Fruit fly (Drosophila melanogaster): ENCODE data around the gene Pak3.

Pak3 gene

dm6 chr3R:16442937-16443336 lies 10.7 kb downstream of the Pak3 start, which contains the start of the genes Ttc1 and CG14882 (continued):
- TF ChIP-seq CG18011 (GFP tag; optimal IDR thresholded peaks at IDR 0.05): peak; percentile 82
- no peak for TF ChIP-seq Neu2 (GFP tag; optimal IDR thresholded peaks at IDR 0.05; ENCODE audit: borderline replicate concordance)
- TF ChIP-seq crc (GFP tag; optimal IDR thresholded peaks at IDR 0.05): peak; percentile 61
- peak; percentile 33 for TF ChIP-seq Sry-β (GFP tag; optimal IDR thresholded peaks at IDR 0.05)
- peak; percentile 84 for TF ChIP-seq CG12155 (GFP tag; optimal IDR thresholded peaks at IDR 0.05)
- TF ChIP-seq CG42726 (GFP tag; IDR thresholded peaks at IDR 0.05; ENCODE audit: partially characterized antibody): no peak
- peak; percentile 91 for TF ChIP-seq otp (GFP tag; IDR thresholded peaks at IDR 0.05)
- peak; percentile 51; the same call in 1 of the 2 replicates for TF ChIP-seq amos (GFP tag; IDR thresholded peaks at IDR 0.05; ENCODE audit: partially characterized antibody)
- no peak for TF ChIP-seq D19A (tag; optimal IDR thresholded peaks at IDR 0.05)
- TF ChIP-seq CG13624 (GFP tag; optimal IDR thresholded peaks at IDR 0.05): peak; percentile 93
- TF ChIP-seq CG7928 (GFP tag; optimal IDR thresholded peaks at IDR 0.05): peak; percentile 7
- no peak for TF ChIP-seq Tbp (GFP tag; optimal IDR thresholded peaks at IDR 0.05)
- TF ChIP-seq CG14050 (GFP tag; IDR thresholded peaks at IDR 0.05): peak; percentile 92
- peak; percentile 84 for TF ChIP-seq mam (GFP tag; optimal IDR thresholded peaks at IDR 0.05)
- TF ChIP-seq nau (GFP tag; optimal IDR thresholded peaks at IDR 0.05): no peak
- TF ChIP-seq sd (tag; optimal IDR thresholded peaks at IDR 0.05): no peak
- no peak; the same call in 1 of the 2 replicates for TF ChIP-seq ro (GFP tag; IDR thresholded peaks at IDR 0.05)
- TF ChIP-seq Xrp1 (GFP tag; IDR thresholded peaks at IDR 0.05): peak; percentile 77
- peak; percentile 48 for TF ChIP-seq CG15696 (tag; optimal IDR thresholded peaks at IDR 0.05)
- no peak; the same call in 1 of the 2 replicates for TF ChIP-seq CG14667 (GFP tag; IDR thresholded peaks at IDR 0.05)
- peak; percentile 44 for TF ChIP-seq CG9876 (GFP tag; optimal IDR thresholded peaks at IDR 0.05)
- TF ChIP-seq CG7963 (GFP tag; IDR thresholded peaks at IDR 0.05; ENCODE audit: partially characterized antibody): 0 out of 3 replicates have a peak, but pooled peaks have one; percentile 33
- peak; percentile 70 for TF ChIP-seq CG10543 (GFP tag; optimal IDR thresholded peaks at IDR 0.05)
- TF ChIP-seq chm (GFP tag; IDR thresholded peaks at IDR 0.05): peak; percentile 25; the same call in 1 of the 2 replicates
- peak; percentile 93 for TF ChIP-seq CG12659 (GFP tag; optimal IDR thresholded peaks at IDR 0.05)
- peak; percentile 83 for TF ChIP-seq caup (GFP tag; optimal IDR thresholded peaks at IDR 0.05; ENCODE audit: severe bottlenecking)
- no peak for TF ChIP-seq Hr78 (GFP tag; optimal IDR thresholded peaks at IDR 0.05)
- TF ChIP-seq CG12744 (GFP tag; optimal IDR thresholded peaks at IDR 0.05): peak; percentile 77
- TF ChIP-seq abd-A (tag; optimal IDR thresholded peaks at IDR 0.05): no peak
- no peak for TF ChIP-seq CG17912 (GFP tag; optimal IDR thresholded peaks at IDR 0.05)

- no peak for TF ChIP-seq Doc2 (GFP tag; IDR thresholded peaks at IDR 0.05)
- TF ChIP-seq CG14667 (GFP tag; IDR thresholded peaks at IDR 0.05): no peak
- TF ChIP-seq tin (GFP tag; optimal IDR thresholded peaks at IDR 0.05): peak; percentile 8
- TF ChIP-seq az2 (GFP tag; optimal IDR thresholded peaks at IDR 0.05): no peak
- no peak for TF ChIP-seq NC2α (GFP tag; optimal IDR thresholded peaks at IDR 0.05)
- TF ChIP-seq br (optimal IDR thresholded peaks at IDR 0.05): no peak
- no peak for TF ChIP-seq sens-2 (GFP tag; IDR thresholded peaks at IDR 0.05)
- 0 out of 2 replicates have a peak, but pooled peaks have one; percentile 10 for TF ChIP-seq CG2129 (GFP tag; IDR thresholded peaks at IDR 0.05; ENCODE audit: partially characterized antibody)
- TF ChIP-seq ash1 (GFP tag; optimal IDR thresholded peaks at IDR 0.05): no peak
- no peak for TF ChIP-seq CG11723 (GFP tag; optimal IDR thresholded peaks at IDR 0.05)
- TF ChIP-seq trem (tag; optimal IDR thresholded peaks at IDR 0.05): peak; percentile 54
- TF ChIP-seq salm (tag; optimal IDR thresholded peaks at IDR 0.05): no peak
- no peak for TF ChIP-seq fd96Cb (tag; optimal IDR thresholded peaks at IDR 0.05)
- TF ChIP-seq CG12104 (GFP tag; optimal IDR thresholded peaks at IDR 0.05): no peak
- TF ChIP-seq CG7271 (tag; optimal IDR thresholded peaks at IDR 0.05): no peak
- no peak for TF ChIP-seq CG2875 (GFP tag; optimal IDR thresholded peaks at IDR 0.05)
- TF ChIP-seq onecut (GFP tag; IDR thresholded peaks at IDR 0.05): no peak
- TF ChIP-seq pan (optimal IDR thresholded peaks at IDR 0.05): no peak
- TF ChIP-seq pan (GFP tag; optimal IDR thresholded peaks at IDR 0.05 in 1 of 2, IDR thresholded peaks at IDR 0.05 in 1 of 2): peak in 1 of 2 experiments; percentile 35
- peak; percentile 51 for TF ChIP-seq CG10431 (GFP tag; optimal IDR thresholded peaks at IDR 0.05)
- peak; percentile 13; the same call in 1 of the 2 replicates for TF ChIP-seq Ada2b (GFP tag; IDR thresholded peaks at IDR 0.05)
- TF ChIP-seq CG7786 (GFP tag; optimal IDR thresholded peaks at IDR 0.05): peak; percentile 6
Observed at dm6 chr3R:16441367-16441923, 12.2 kb downstream of the Pak3 start, which contains the start of gene ema. Gene ema (minus strand): TSS chr3R:16441661.
